Fruit fly (Drosophila melanogaster) whole organism, embryonic: ENCODE measurements around the gene SK.
A peak's percentile ranks its signal among the peaks of the same experiment; 100 is the strongest.

Experiments used
- CG17328 ChIP-seq: fragments of 200-800 bp; sonication (Bioruptor generic); IDR thresholded peaks from 2 replicates; pipeline ENCODE4 v1.3.6; 2022; ENCODE audit warnings: missing biosample characterization, missing genetic modification characterization
- Deaf1 ChIP-seq: fragments of 200-800 bp; optimal IDR thresholded peaks from 3 replicates; lab custom pipeline; 2019; ENCODE audit warnings: missing biosample characterization, mild to moderate bottlenecking, missing genetic modification characterization, moderate library complexity
- Poxn ChIP-seq: fragments of 200-800 bp; sonication (Bioruptor generic); IDR thresholded peaks from 2 replicates; pipeline ENCODE4 v1.3.6; 2022; ENCODE audit warnings: missing biosample characterization, missing genetic modification characterization
- bab2 ChIP-seq: fragments of 200-800 bp; sonication (Bioruptor generic); optimal IDR thresholded peaks from 2 replicates; lab custom pipeline; 2016; ENCODE audit warnings: missing biosample characterization, missing genetic modification characterization
- br ChIP-seq: fragments of >200 bp; optimal IDR thresholded peaks from 2 replicates; lab custom pipeline; 2017
- dysf ChIP-seq: fragments of 200-800 bp; sonication (Bioruptor generic); IDR thresholded peaks from 3 replicates; pipeline ENCODE4 v1.3.6; 2022; ENCODE audit warnings: missing biosample characterization, missing genetic modification characterization
- prd ChIP-seq, 3 experiments: fragments of >200 bp in 2 of 3; fragments of 200-800 bp in 1 of 3; sonication (Bioruptor generic) in 1 of 3; optimal IDR thresholded peaks in 2 of 3; IDR thresholded peaks in 1 of 3; 2 replicates in 2 of 3; 3 replicates in 1 of 3; pipeline versions ENCODE4 v1.3.6 to Lab custom; 2017 to 2022; ENCODE audit warnings: missing biosample characterization in 1 of 3, missing genetic modification characterization in 1 of 3
- pum ChIP-seq: fragments of 200-800 bp; sonication (Bioruptor generic); optimal IDR thresholded peaks from 2 replicates; lab custom pipeline; 2016; ENCODE audit warnings: missing biosample characterization, missing genetic modification characterization
- ttk ChIP-seq: fragments of 200-800 bp; sonication (Bioruptor generic); IDR thresholded peaks from 2 replicates; pipeline ENCODE4 v2.1.2; 2022; ENCODE audit warnings: missing biosample characterization, missing genetic modification characterization
- zfh1 ChIP-seq: fragments of 200-800 bp; sonication (Bioruptor generic); IDR thresholded peaks from 3 replicates; pipeline ENCODE4 v1.3.6; 2022; ENCODE audit warnings: missing biosample characterization, missing genetic modification characterization

dm6 chrX:5357035-5357434 is 17.0 kb downstream of the SK start:
- no peak for TF ChIP-seq Deaf1 (tag; lab: Kevin White, UChicago)
- no peak for TF ChIP-seq bab2 (GFP tag; lab: Kevin White, UChicago)
- TF ChIP-seq br (lab: Kevin White, UChicago): no peak
- TF ChIP-seq dysf (GFP tag; lab: Robert Waterston, UW): peak; percentile 58; the same call in 2 of the 3 replicates
- no peak for TF ChIP-seq prd (optimal IDR thresholded peaks at IDR 0.05; lab: Kevin White, UChicago)
- TF ChIP-seq prd (GFP tag; IDR thresholded peaks at IDR 0.05; lab: Robert Waterston, UW): peak; percentile 36; the same call in 1 of the 3 replicates
- TF ChIP-seq ttk: no peak
- 0 out of 2 replicates have a peak, but pooled peaks have one; percentile 16 for TF ChIP-seq CG17328 (GFP tag; lab: Robert Waterston, UW)
- TF ChIP-seq zfh1 (GFP tag; lab: Robert Waterston, UW): no peak
- TF ChIP-seq pum: no peak
- TF ChIP-seq Poxn: no peak
